Fruit fly (Drosophila melanogaster) whole organism, embryonic: ENCODE measurements around the gene MED22.

Experiments
- Ada2b ChIP-seq: fragments of 200-800 bp; sonication (Bioruptor generic); IDR thresholded peaks from 2 replicates; pipeline ENCODE4 v1.3.6; 2022; ENCODE audit warnings: missing biosample characterization, missing genetic modification characterization
- Adf1 ChIP-seq: fragments of 200-800 bp; sonication (Bioruptor generic); IDR thresholded peaks from 2 replicates; pipeline ENCODE4 v1.3.6; 2022; ENCODE audit warnings: missing biosample characterization, missing genetic modification characterization
- Aef1 ChIP-seq: fragments of 200-800 bp; sonication (Bioruptor generic); IDR thresholded peaks from 3 replicates; pipeline ENCODE4 v1.3.6; 2022; ENCODE audit warnings: missing biosample characterization, missing genetic modification characterization
- CG10565 ChIP-seq: fragments of 200-800 bp; sonication (Bioruptor generic); optimal IDR thresholded peaks from 3 replicates; lab custom pipeline; 2016; ENCODE audit warnings: missing biosample characterization, mild to moderate bottlenecking, missing genetic modification characterization
- CG11456 ChIP-seq: fragments of 200-800 bp; sonication (Bioruptor generic); IDR thresholded peaks from 3 replicates; pipeline ENCODE4 v1.3.6; 2022; ENCODE audit warnings: missing biosample characterization, missing genetic modification characterization
- CG12071 ChIP-seq: fragments of 200-800 bp; sonication (Bioruptor generic); optimal IDR thresholded peaks from 3 replicates; lab custom pipeline; 2018; ENCODE audit warnings: missing biosample characterization, mild to moderate bottlenecking, missing genetic modification characterization
- CG12391 ChIP-seq: fragments of 200-800 bp; sonication (Bioruptor generic); optimal IDR thresholded peaks from 3 replicates; lab custom pipeline; 2018; ENCODE audit warnings: missing biosample characterization, mild to moderate bottlenecking, missing genetic modification characterization, moderate library complexity
- CG14667 ChIP-seq: fragments of 200-800 bp; sonication (Bioruptor generic); IDR thresholded peaks from 2 replicates; pipeline ENCODE4 v1.3.6; 2022; ENCODE audit warnings: missing biosample characterization, missing genetic modification characterization
- CG16863 ChIP-seq: fragments of 200-800 bp; sonication (Bioruptor generic); optimal IDR thresholded peaks from 3 replicates; lab custom pipeline; 2016; ENCODE audit warnings: missing biosample characterization, missing genetic modification characterization
- CG17186 ChIP-seq: fragments of 200-800 bp; sonication (Bioruptor generic); optimal IDR thresholded peaks from 3 replicates; lab custom pipeline; 2017; ENCODE audit warnings: missing biosample characterization, missing genetic modification reagents, missing genetic modification characterization
- CG17385 ChIP-seq: fragments of 200-800 bp; sonication (Bioruptor generic); optimal IDR thresholded peaks from 3 replicates; lab custom pipeline; 2018; ENCODE audit warnings: missing biosample characterization, mild to moderate bottlenecking, missing genetic modification characterization
- CG18599 ChIP-seq: fragments of 200-800 bp; sonication (Bioruptor generic); optimal IDR thresholded peaks from 3 replicates; lab custom pipeline; 2017; ENCODE audit warnings: missing biosample characterization, missing genetic modification characterization, mild to moderate bottlenecking, moderate library complexity, missing genetic modification reagents
- CG2202 ChIP-seq: fragments of 200-800 bp; sonication (Bioruptor generic); optimal IDR thresholded peaks from 2 replicates; lab custom pipeline; 2018; ENCODE audit warnings: missing biosample characterization, mild to moderate bottlenecking, missing genetic modification characterization
- CG34224 ChIP-seq: fragments of 200-800 bp; sonication (Bioruptor generic); IDR thresholded peaks from 3 replicates; pipeline ENCODE4 v1.3.6; 2022; ENCODE audit warnings: missing biosample characterization, missing genetic modification characterization; ENCODE audit not compliant: partially characterized antibody
- CG4707 ChIP-seq: fragments of 200-800 bp; sonication (Bioruptor generic); optimal IDR thresholded peaks from 2 replicates; lab custom pipeline; 2018; ENCODE audit warnings: missing biosample characterization, mild to moderate bottlenecking, missing genetic modification characterization, moderate library complexity
- CG5245 ChIP-seq: fragments of 200-800 bp; sonication (Bioruptor generic); optimal IDR thresholded peaks from 3 replicates; lab custom pipeline; 2016; ENCODE audit warnings: missing biosample characterization, missing genetic modification characterization
- CG6813 ChIP-seq: fragments of 200-800 bp; sonication (Bioruptor generic); optimal IDR thresholded peaks from 2 replicates; lab custom pipeline; 2017; ENCODE audit warnings: missing biosample characterization, missing genetic modification characterization, mild to moderate bottlenecking, moderate library complexity, missing genetic modification reagents
- CG7556 ChIP-seq: fragments of 200-800 bp; sonication (Bioruptor generic); optimal IDR thresholded peaks from 2 replicates; lab custom pipeline; 2017; ENCODE audit warnings: missing biosample characterization, mild to moderate bottlenecking, missing genetic modification characterization
- CG9609 ChIP-seq: fragments of 200-800 bp; sonication (Bioruptor generic); optimal IDR thresholded peaks from 3 replicates; lab custom pipeline; 2016; ENCODE audit warnings: missing biosample characterization, missing genetic modification characterization
- CG9727 ChIP-seq: fragments of 200-800 bp; sonication (Bioruptor generic); optimal IDR thresholded peaks from 3 replicates; lab custom pipeline; 2017; ENCODE audit warnings: missing biosample characterization, mild to moderate bottlenecking, missing genetic modification characterization
- Dll ChIP-seq: fragments of 200-800 bp; sonication (Bioruptor generic); IDR thresholded peaks from 4 replicates; pipeline ENCODE4 v1.3.6; 2022; ENCODE audit warnings: missing biosample characterization, missing genetic modification characterization; ENCODE audit not compliant: partially characterized antibody
- E2f1 ChIP-seq: fragments of 200-800 bp; sonication (Bioruptor generic); IDR thresholded peaks from 2 replicates; pipeline ENCODE4 v1.3.6; 2022; ENCODE audit warnings: missing biosample characterization, missing genetic modification characterization
- Eip74EF ChIP-seq, 2 experiments: fragments of 200-800 bp in 1 of 2; fragments of >200 bp in 1 of 2; sonication (Bioruptor generic) in 1 of 2; optimal IDR thresholded peaks; 2 replicates each; lab custom pipeline; 2017 to 2019; ENCODE audit warnings: missing biosample characterization in 2 of 2, missing genetic modification characterization in 2 of 2, mild to moderate bottlenecking in 1 of 2, moderate library complexity in 1 of 2
- Gsc ChIP-seq: fragments of 200-800 bp; sonication (Bioruptor generic); IDR thresholded peaks from 2 replicates; pipeline ENCODE4 v1.3.6; 2022; ENCODE audit warnings: missing biosample characterization, missing genetic modification characterization
- Hr39 ChIP-seq: fragments of >200 bp; optimal IDR thresholded peaks from 2 replicates; lab custom pipeline; 2017
- Jarid2 ChIP-seq: fragments of 200-800 bp; sonication (Bioruptor generic); optimal IDR thresholded peaks from 3 replicates; lab custom pipeline; 2017; ENCODE audit warnings: mild to moderate bottlenecking, missing biosample characterization, missing genetic modification reagents, missing genetic modification characterization
- MTF-1 ChIP-seq: fragments of 200-800 bp; sonication (Bioruptor generic); optimal IDR thresholded peaks from 2 replicates; lab custom pipeline; 2018; ENCODE audit warnings: missing biosample characterization, mild to moderate bottlenecking, missing genetic modification characterization, borderline replicate concordance
- NC2α ChIP-seq: fragments of 200-800 bp; sonication (Bioruptor generic); optimal IDR thresholded peaks from 2 replicates; lab custom pipeline; 2016; ENCODE audit warnings: missing biosample characterization, missing genetic modification characterization
- Scr ChIP-seq: fragments of 200-800 bp; sonication (Bioruptor generic); IDR thresholded peaks from 2 replicates; pipeline ENCODE4 v1.3.6; 2022; ENCODE audit warnings: missing biosample characterization, missing genetic modification characterization; ENCODE audit not compliant: partially characterized antibody
- Six4 ChIP-seq: fragments of 200-800 bp; sonication (Bioruptor generic); optimal IDR thresholded peaks from 2 replicates; lab custom pipeline; 2016; ENCODE audit warnings: missing biosample characterization, missing genetic modification characterization
- Sox100B ChIP-seq: fragments of 200-800 bp; sonication (Bioruptor generic); optimal IDR thresholded peaks from 3 replicates; lab custom pipeline; 2018; ENCODE audit warnings: missing biosample characterization, mild to moderate bottlenecking, missing genetic modification characterization
- Tbp ChIP-seq: fragments of >200 bp; optimal IDR thresholded peaks from 2 replicates; lab custom pipeline; 2018; ENCODE audit warnings: missing biosample characterization, missing genetic modification characterization
- cato ChIP-seq: fragments of 200-800 bp; sonication (Bioruptor generic); optimal IDR thresholded peaks from 2 replicates; lab custom pipeline; 2016; ENCODE audit warnings: missing biosample characterization, missing genetic modification characterization, borderline replicate concordance
- dmrt11E ChIP-seq: fragments of 200-800 bp; sonication (Bioruptor generic); optimal IDR thresholded peaks from 3 replicates; lab custom pipeline; 2018; ENCODE audit warnings: missing biosample characterization, mild to moderate bottlenecking, missing genetic modification characterization, moderate library complexity
- fd102C ChIP-seq: fragments of 200-800 bp; sonication (Bioruptor generic); optimal IDR thresholded peaks from 2 replicates; lab custom pipeline; 2018; ENCODE audit warnings: missing biosample characterization, mild to moderate bottlenecking, missing genetic modification characterization, moderate library complexity
- gfzf ChIP-seq: fragments of 200-800 bp; sonication (Bioruptor generic); optimal IDR thresholded peaks from 2 replicates; lab custom pipeline; 2016; ENCODE audit warnings: missing biosample characterization, mild to moderate bottlenecking, missing genetic modification characterization, moderate library complexity
- ham ChIP-seq: fragments of 200-800 bp; sonication (Bioruptor generic); IDR thresholded peaks from 2 replicates; pipeline ENCODE4 v1.3.6; 2022; ENCODE audit warnings: missing biosample characterization, missing genetic modification characterization
- hb ChIP-seq: fragments of 200-800 bp; sonication (Bioruptor generic); IDR thresholded peaks from 3 replicates; pipeline ENCODE4 v1.3.6; 2022; ENCODE audit warnings: missing biosample characterization, missing genetic modification characterization; ENCODE audit not compliant: partially characterized antibody
- jigr1 ChIP-seq: fragments of 200-800 bp; sonication (Bioruptor generic); IDR thresholded peaks from 3 replicates; pipeline ENCODE4 v1.3.6; 2022; ENCODE audit warnings: missing biosample characterization, missing genetic modification characterization
- lab ChIP-seq: fragments of 200-800 bp; sonication (Bioruptor generic); optimal IDR thresholded peaks from 3 replicates; lab custom pipeline; 2017; ENCODE audit warnings: missing biosample characterization, missing genetic modification characterization, mild to moderate bottlenecking, moderate library complexity, missing genetic modification reagents
- odd ChIP-seq: fragments of 200-800 bp; sonication (Bioruptor generic); optimal IDR thresholded peaks from 2 replicates; lab custom pipeline; 2017; ENCODE audit warnings: missing biosample characterization, mild to moderate bottlenecking, missing genetic modification characterization
- pb ChIP-seq: fragments of 200-800 bp; sonication (Bioruptor generic); optimal IDR thresholded peaks from 3 replicates; lab custom pipeline; 2016; ENCODE audit warnings: missing biosample characterization, missing genetic modification characterization
- ro ChIP-seq: fragments of 200-800 bp; sonication (Bioruptor generic); IDR thresholded peaks from 2 replicates; pipeline ENCODE4 v1.3.6; 2022; ENCODE audit warnings: missing biosample characterization, missing genetic modification characterization
- scrt ChIP-seq: fragments of 200-800 bp; sonication (Bioruptor generic); optimal IDR thresholded peaks from 2 replicates; lab custom pipeline; 2018; ENCODE audit warnings: missing biosample characterization, mild to moderate bottlenecking, missing genetic modification characterization, moderate library complexity
- sug ChIP-seq: fragments of 200-800 bp; optimal IDR thresholded peaks from 2 replicates; lab custom pipeline; 2019; ENCODE audit warnings: missing biosample characterization, mild to moderate bottlenecking, missing genetic modification characterization, moderate library complexity
- ttk ChIP-seq: fragments of 200-800 bp; sonication (Bioruptor generic); IDR thresholded peaks from 2 replicates; pipeline ENCODE4 v2.1.2; 2022; ENCODE audit warnings: missing biosample characterization, missing genetic modification characterization
- twi ChIP-seq: fragments of 200-800 bp; optimal IDR thresholded peaks from 2 replicates; lab custom pipeline; 2019; ENCODE audit warnings: missing biosample characterization, mild to moderate bottlenecking, missing genetic modification characterization, moderate library complexity
- vvl ChIP-seq: fragments of 200-800 bp; sonication (Bioruptor generic); IDR thresholded peaks from 2 replicates; pipeline ENCODE4 v1.3.6; 2022; ENCODE audit warnings: missing biosample characterization, missing genetic modification characterization

Gene MED22

DNA sequence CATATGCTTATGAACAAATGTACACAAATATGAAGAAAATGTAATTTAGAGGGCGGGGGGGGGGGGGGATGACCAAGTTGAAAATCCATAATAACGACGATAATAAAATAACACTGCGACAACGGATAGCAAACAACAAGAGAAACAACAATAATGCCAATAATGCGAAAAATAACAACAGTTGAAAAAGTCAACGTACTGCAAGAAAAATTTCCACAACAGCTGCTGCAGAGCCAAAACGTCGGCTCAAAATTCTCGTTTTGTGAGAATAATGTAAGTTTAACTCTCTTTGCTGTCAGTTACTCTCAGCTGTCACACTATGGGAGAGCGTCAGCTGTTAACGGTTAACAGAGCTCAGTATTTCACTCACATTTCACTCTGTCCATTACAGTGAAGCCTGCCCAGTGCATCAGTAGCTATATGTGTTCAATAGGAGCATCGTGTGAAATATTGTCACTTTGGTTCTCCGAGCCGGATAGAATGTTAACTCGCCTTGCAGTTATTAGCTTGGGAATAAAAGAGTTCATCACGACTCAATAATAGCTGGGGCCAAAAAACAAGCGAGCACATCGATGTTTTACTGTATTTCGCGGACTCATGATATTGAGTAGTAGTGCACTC, 27.1 kb upstream of the MED22 start (continued):
- no peak for TF ChIP-seq Hr39 (lab: Kevin White, UChicago)
- no peak for TF ChIP-seq Tbp (GFP tag; lab: Kevin White, UChicago)
- peak; percentile 69 for TF ChIP-seq pb (GFP tag; lab: Kevin White, UChicago)
- TF ChIP-seq CG9609, result peak; percentile 79
- peak; percentile 52 for TF ChIP-seq odd (GFP tag; lab: Kevin White, UChicago)
- 0 out of 3 replicates have a peak, but pooled peaks have one; percentile 48 for TF ChIP-seq jigr1 (GFP tag; lab: Robert Waterston, UW)
- TF ChIP-seq CG6813 (GFP tag; lab: Kevin White, UChicago), result peak; percentile 63
- TF ChIP-seq CG9727 (GFP tag; lab: Kevin White, UChicago), result peak; percentile 59
- peak; percentile 33 for TF ChIP-seq twi
- TF ChIP-seq ttk (GFP tag; lab: Robert Waterston, UW), result peak; percentile 83
- TF ChIP-seq Dll, result no peak
- peak in 1 of 2 experiments; percentile 49 for TF ChIP-seq Eip74EF (GFP tag; optimal IDR thresholded peaks at IDR 0.05; lab: Kevin White, UChicago)
- TF ChIP-seq Sox100B (GFP tag; lab: Kevin White, UChicago), result peak; percentile 54
- no peak for TF ChIP-seq gfzf (GFP tag; lab: Kevin White, UChicago)

DNA sequence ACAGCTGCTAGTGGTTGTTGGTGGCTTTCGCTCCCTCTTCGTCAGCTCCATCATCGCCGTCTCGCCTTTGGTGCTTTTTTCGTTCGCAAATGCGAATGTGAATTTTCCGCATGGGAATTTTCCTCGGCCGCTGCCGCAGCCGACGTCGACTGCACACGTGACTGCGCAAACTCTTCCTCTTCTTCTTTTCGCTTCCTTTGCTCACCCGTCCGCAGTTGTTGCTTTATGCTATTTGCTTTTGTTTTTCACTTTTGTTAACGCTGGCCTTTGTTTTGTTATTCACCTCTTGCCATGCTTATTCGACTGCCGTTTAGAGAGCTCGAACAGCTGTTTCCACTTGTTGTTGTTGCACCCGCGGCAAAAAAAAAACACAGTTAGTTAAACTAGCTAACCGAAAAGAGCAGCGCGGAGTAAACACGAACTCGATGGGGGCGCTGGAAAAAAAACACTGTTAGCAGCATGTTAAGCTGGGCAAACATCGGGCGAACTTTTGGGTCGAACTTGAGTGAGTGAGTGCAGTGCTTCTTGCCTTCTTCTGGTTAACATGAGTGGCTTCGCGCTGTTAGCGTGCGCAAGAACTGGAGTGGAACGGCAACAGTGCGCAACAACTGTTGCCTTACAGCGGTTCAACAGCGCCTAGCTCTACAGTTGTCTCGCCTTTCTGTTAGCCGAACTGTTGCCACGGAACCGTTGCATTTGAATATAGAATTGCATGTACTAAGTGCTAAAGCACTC, 19.0 kb upstream of the MED22 start:
- TF ChIP-seq NC2α (GFP tag; lab: Kevin White, UChicago) (no peak), lab (GFP tag; lab: Kevin White, UChicago) (no peak), sug (tag; lab: Kevin White, UChicago) (no peak), Scr (no peak), ro (GFP tag; lab: Robert Waterston, UW) (no peak), Gsc (GFP tag; lab: Robert Waterston, UW) (no peak), fd102C (GFP tag; lab: Kevin White, UChicago) (no peak), CG18599 (no peak), Six4 (GFP tag; lab: Kevin White, UChicago) (no peak), ham (GFP tag; lab: Robert Waterston, UW) (no peak), Aef1 (no peak), CG4707 (no peak), CG5245 (GFP tag; lab: Kevin White, UChicago) (no peak), CG16863 (GFP tag; lab: Kevin White, UChicago) (no peak), cato (GFP tag; lab: Kevin White, UChicago) (no peak), Adf1 (GFP tag; lab: Robert Waterston, UW) (peak; percentile 78), E2f1 (no peak), dmrt11E (no peak), CG11456 (no peak), hb (no peak), CG12071 (GFP tag; lab: Kevin White, UChicago) (no peak), CG10565 (no peak), CG2202 (tag; lab: Kevin White, UChicago) (no peak), Jarid2 (no peak), CG7556 (GFP tag; lab: Kevin White, UChicago) (no peak), MTF-1 (GFP tag; lab: Kevin White, UChicago) (no peak), CG14667 (GFP tag; lab: Robert Waterston, UW) (no peak), Ada2b (no peak), vvl (GFP tag; lab: Robert Waterston, UW) (no peak), CG17385 (peak; percentile 60), CG17186 (no peak), CG34224 (GFP tag; lab: Robert Waterston, UW) (no peak), scrt (peak; percentile 50), CG12391 (tag; lab: Kevin White, UChicago) (no peak)
